Fruit fly (Drosophila melanogaster) whole organism, embryonic: ENCODE results near the gene Ugt316A1.

Experiments used
- Abd-B ChIP-seq: fragments of 200-800 bp; sonication (Bioruptor generic); optimal IDR thresholded peaks from 2 replicates; lab custom pipeline; 2018; ENCODE audit warnings: missing biosample characterization, mild to moderate bottlenecking, missing genetic modification characterization, moderate library complexity
- CG10147 ChIP-seq: fragments of 200-800 bp; sonication (Bioruptor generic); optimal IDR thresholded peaks from 2 replicates; lab custom pipeline; 2019; ENCODE audit warnings: missing biosample characterization, mild to moderate bottlenecking, missing genetic modification characterization, moderate library complexity
- CG10543 ChIP-seq: fragments of 200-800 bp; sonication (Bioruptor generic); optimal IDR thresholded peaks from 3 replicates; lab custom pipeline; 2017; ENCODE audit warnings: missing biosample characterization, mild to moderate bottlenecking, missing genetic modification characterization, moderate library complexity
- CG10654 ChIP-seq: fragments of 200-800 bp; sonication (Bioruptor generic); optimal IDR thresholded peaks from 2 replicates; lab custom pipeline; 2016; ENCODE audit warnings: missing biosample characterization, missing genetic modification characterization
- CG10979 ChIP-seq: fragments of 200-800 bp; sonication (Bioruptor generic); optimal IDR thresholded peaks from 2 replicates; lab custom pipeline; 2018; ENCODE audit warnings: missing biosample characterization, mild to moderate bottlenecking, missing genetic modification characterization, moderate library complexity
- CG11398 ChIP-seq: fragments of 200-800 bp; sonication (Bioruptor generic); optimal IDR thresholded peaks from 2 replicates; lab custom pipeline; 2016; ENCODE audit warnings: missing biosample characterization, missing genetic modification characterization
- CG12104 ChIP-seq: fragments of 200-800 bp; sonication (Bioruptor generic); optimal IDR thresholded peaks from 3 replicates; lab custom pipeline; 2016; ENCODE audit warnings: missing biosample characterization, missing genetic modification characterization
- CG12236 ChIP-seq: fragments of 200-800 bp; sonication (Bioruptor generic); optimal IDR thresholded peaks from 2 replicates; lab custom pipeline; 2016; ENCODE audit warnings: missing biosample characterization, missing genetic modification characterization
- CG13296 ChIP-seq: fragments of 200-800 bp; sonication (Bioruptor generic); optimal IDR thresholded peaks from 3 replicates; lab custom pipeline; 2018; ENCODE audit warnings: missing biosample characterization, mild to moderate bottlenecking, missing genetic modification characterization
- CG13424 ChIP-seq: fragments of 200-800 bp; sonication (Bioruptor generic); optimal IDR thresholded peaks from 2 replicates; lab custom pipeline; 2019; ENCODE audit warnings: missing biosample characterization, mild to moderate bottlenecking, missing genetic modification characterization, moderate library complexity
- CG15073 ChIP-seq: fragments of 200-800 bp; sonication (Bioruptor generic); optimal IDR thresholded peaks from 2 replicates; lab custom pipeline; 2016; ENCODE audit warnings: missing biosample characterization, missing genetic modification characterization
- CG15269 ChIP-seq: fragments of 200-800 bp; sonication (Bioruptor generic); optimal IDR thresholded peaks from 2 replicates; lab custom pipeline; 2018; ENCODE audit warnings: missing biosample characterization, mild to moderate bottlenecking, missing genetic modification characterization, moderate library complexity
- CG15479 ChIP-seq: fragments of 200-800 bp; sonication (Bioruptor generic); optimal IDR thresholded peaks from 3 replicates; lab custom pipeline; 2019; ENCODE audit warnings: missing biosample characterization, mild to moderate bottlenecking, missing genetic modification characterization, moderate library complexity
- CG16863 ChIP-seq: fragments of 200-800 bp; sonication (Bioruptor generic); optimal IDR thresholded peaks from 3 replicates; lab custom pipeline; 2016; ENCODE audit warnings: missing biosample characterization, missing genetic modification characterization
- CG17912 ChIP-seq: fragments of 200-800 bp; sonication (Bioruptor generic); optimal IDR thresholded peaks from 2 replicates; lab custom pipeline; 2018; ENCODE audit warnings: missing biosample characterization, mild to moderate bottlenecking, missing genetic modification characterization
- CG2889 ChIP-seq: fragments of 200-800 bp; sonication (Bioruptor generic); IDR thresholded peaks from 3 replicates; pipeline ENCODE4 v1.3.6; 2022; ENCODE audit warnings: missing biosample characterization, missing genetic modification characterization
- CG31365 ChIP-seq: fragments of 200-800 bp; sonication (Bioruptor generic); optimal IDR thresholded peaks from 2 replicates; lab custom pipeline; 2018; ENCODE audit warnings: missing biosample characterization, mild to moderate bottlenecking, missing genetic modification characterization
- CG31388 ChIP-seq: fragments of 200-800 bp; sonication (Bioruptor generic); optimal IDR thresholded peaks from 2 replicates; lab custom pipeline; 2016; ENCODE audit warnings: missing biosample characterization, missing genetic modification characterization
- CG32532 ChIP-seq: fragments of 200-800 bp; sonication (Bioruptor generic); IDR thresholded peaks from 2 replicates; pipeline ENCODE4 v1.3.6; 2022; ENCODE audit warnings: missing biosample characterization, missing genetic modification characterization
- CG7745 ChIP-seq: fragments of 200-800 bp; sonication (Bioruptor generic); optimal IDR thresholded peaks from 2 replicates; lab custom pipeline; 2018; ENCODE audit warnings: missing biosample characterization, mild to moderate bottlenecking, missing genetic modification characterization, moderate library complexity
- CG8478 ChIP-seq: fragments of >200 bp; optimal IDR thresholded peaks from 2 replicates; lab custom pipeline; 2018
- Camta ChIP-seq: fragments of 200-800 bp; sonication (Bioruptor generic); optimal IDR thresholded peaks from 2 replicates; lab custom pipeline; 2016; ENCODE audit warnings: missing biosample characterization, missing genetic modification characterization
- Dbx ChIP-seq: fragments of 200-800 bp; sonication (Bioruptor generic); IDR thresholded peaks from 3 replicates; pipeline ENCODE4 v1.3.6; 2022; ENCODE audit warnings: missing biosample characterization, missing genetic modification characterization
- Gsc ChIP-seq: fragments of 200-800 bp; sonication (Bioruptor generic); IDR thresholded peaks from 2 replicates; pipeline ENCODE4 v1.3.6; 2022; ENCODE audit warnings: missing biosample characterization, missing genetic modification characterization
- Hmr ChIP-seq: fragments of 200-800 bp; sonication (Bioruptor generic); optimal IDR thresholded peaks from 3 replicates; lab custom pipeline; 2017; ENCODE audit warnings: mild to moderate bottlenecking, missing biosample characterization, missing genetic modification reagents, missing genetic modification characterization
- Max ChIP-seq: fragments of 200-800 bp; sonication (Bioruptor generic); optimal IDR thresholded peaks from 2 replicates; lab custom pipeline; 2016; ENCODE audit warnings: missing biosample characterization, mild to moderate bottlenecking, missing genetic modification characterization
- NfI ChIP-seq: fragments of 200-800 bp; sonication (Bioruptor generic); optimal IDR thresholded peaks from 3 replicates; lab custom pipeline; 2018; ENCODE audit warnings: missing biosample characterization, mild to moderate bottlenecking, missing genetic modification characterization, moderate library complexity
- Oaz ChIP-seq: fragments of 200-800 bp; sonication (Bioruptor generic); IDR thresholded peaks from 2 replicates; pipeline ENCODE4 v1.3.6; 2022; ENCODE audit warnings: missing biosample characterization, missing genetic modification characterization
- PHDP ChIP-seq: fragments of 200-800 bp; sonication (Bioruptor generic); optimal IDR thresholded peaks from 3 replicates; lab custom pipeline; 2018; ENCODE audit warnings: missing biosample characterization, mild to moderate bottlenecking, missing genetic modification characterization, moderate library complexity
- Poxn ChIP-seq: fragments of 200-800 bp; sonication (Bioruptor generic); IDR thresholded peaks from 2 replicates; pipeline ENCODE4 v1.3.6; 2022; ENCODE audit warnings: missing biosample characterization, missing genetic modification characterization
- Sry-β ChIP-seq: fragments of 200-800 bp; sonication (Bioruptor generic); optimal IDR thresholded peaks from 2 replicates; lab custom pipeline; 2018; ENCODE audit warnings: missing biosample characterization, mild to moderate bottlenecking, missing genetic modification characterization, moderate library complexity
- Stat92E ChIP-seq, 3 experiments: fragments of >200 bp in 2 of 3; fragments of 200-800 bp in 1 of 3; sonication (Bioruptor generic) in 1 of 3; optimal IDR thresholded peaks; 2 replicates each; lab custom pipeline; 2017 to 2019; ENCODE audit warnings: missing biosample characterization in 3 of 3, missing genetic modification characterization in 3 of 3, mild to moderate bottlenecking in 1 of 3, moderate library complexity in 1 of 3
- ap ChIP-seq: fragments of 200-800 bp; sonication (Bioruptor generic); IDR thresholded peaks from 2 replicates; pipeline ENCODE4 v1.3.6; 2022; ENCODE audit warnings: missing biosample characterization, missing genetic modification characterization
- bsh ChIP-seq, 2 experiments: fragments of 200-800 bp; sonication (Bioruptor generic); optimal IDR thresholded peaks; 2 replicates each; lab custom pipeline; 2017 to 2018; ENCODE audit warnings: mild to moderate bottlenecking in 2 of 2, missing biosample characterization in 2 of 2, missing genetic modification characterization in 2 of 2, moderate library complexity in 1 of 2
- cad ChIP-seq: fragments of >200 bp; optimal IDR thresholded peaks from 2 replicates; lab custom pipeline; 2017; ENCODE audit warnings: missing biosample characterization, missing genetic modification characterization
- fd3F ChIP-seq: fragments of 200-800 bp; sonication (Bioruptor generic); optimal IDR thresholded peaks from 2 replicates; lab custom pipeline; 2018; ENCODE audit warnings: missing biosample characterization, mild to moderate bottlenecking, missing genetic modification characterization, moderate library complexity
- ftz-f1 ChIP-seq: fragments of 200-800 bp; sonication (Bioruptor generic); optimal IDR thresholded peaks from 2 replicates; lab custom pipeline; 2016; ENCODE audit warnings: missing biosample characterization, missing genetic modification characterization
- gcm ChIP-seq: fragments of 200-800 bp; sonication (Bioruptor generic); optimal IDR thresholded peaks from 2 replicates; lab custom pipeline; 2019; ENCODE audit warnings: missing biosample characterization, mild to moderate bottlenecking, missing genetic modification characterization, moderate library complexity
- insv ChIP-seq, 2 experiments: fragments of 200-800 bp; sonication (Bioruptor generic); optimal IDR thresholded peaks; 3 replicates each; lab custom pipeline; 2016 to 2018; ENCODE audit warnings: missing biosample characterization in 2 of 2, missing genetic modification characterization in 2 of 2
- kni ChIP-seq: fragments of 200-800 bp; sonication (Bioruptor generic); optimal IDR thresholded peaks from 3 replicates; lab custom pipeline; 2017; ENCODE audit warnings: mild to moderate bottlenecking, missing biosample characterization, missing genetic modification reagents, missing genetic modification characterization
- knrl ChIP-seq: fragments of 200-800 bp; sonication (Bioruptor generic); IDR thresholded peaks from 3 replicates; pipeline ENCODE4 v1.3.6; 2022; ENCODE audit warnings: missing biosample characterization, missing genetic modification characterization; ENCODE audit not compliant: partially characterized antibody
- onecut ChIP-seq: fragments of 200-800 bp; sonication (Bioruptor generic); IDR thresholded peaks from 2 replicates; pipeline ENCODE4 v1.3.6; 2022; ENCODE audit warnings: missing biosample characterization, missing genetic modification characterization
- ranshi ChIP-seq: fragments of 200-800 bp; sonication (Bioruptor generic); IDR thresholded peaks from 2 replicates; pipeline ENCODE4 v1.3.6; 2022; ENCODE audit warnings: missing biosample characterization, missing genetic modification characterization
- run ChIP-seq: fragments of 200-800 bp; sonication (Bioruptor generic); optimal IDR thresholded peaks from 3 replicates; lab custom pipeline; 2018; ENCODE audit warnings: missing biosample characterization, mild to moderate bottlenecking, missing genetic modification characterization
- shn ChIP-seq: fragments of 200-800 bp; sonication (Bioruptor generic); optimal IDR thresholded peaks from 3 replicates; lab custom pipeline; 2016; ENCODE audit warnings: missing biosample characterization, missing genetic modification characterization
- stc ChIP-seq: fragments of 200-800 bp; sonication (Bioruptor generic); IDR thresholded peaks from 2 replicates; pipeline ENCODE4 v1.3.6; 2022; ENCODE audit warnings: missing biosample characterization, missing genetic modification characterization
- tx ChIP-seq: fragments of 200-800 bp; sonication (Bioruptor generic); optimal IDR thresholded peaks from 2 replicates; lab custom pipeline; 2016; ENCODE audit warnings: missing biosample characterization, missing genetic modification characterization
- zen2 ChIP-seq: fragments of 200-800 bp; sonication (Bioruptor generic); IDR thresholded peaks from 3 replicates; pipeline ENCODE4 v1.3.6; 2022; ENCODE audit warnings: missing biosample characterization, missing genetic modification characterization; ENCODE audit not compliant: partially characterized antibody

The Ugt316A1 gene

DNA sequence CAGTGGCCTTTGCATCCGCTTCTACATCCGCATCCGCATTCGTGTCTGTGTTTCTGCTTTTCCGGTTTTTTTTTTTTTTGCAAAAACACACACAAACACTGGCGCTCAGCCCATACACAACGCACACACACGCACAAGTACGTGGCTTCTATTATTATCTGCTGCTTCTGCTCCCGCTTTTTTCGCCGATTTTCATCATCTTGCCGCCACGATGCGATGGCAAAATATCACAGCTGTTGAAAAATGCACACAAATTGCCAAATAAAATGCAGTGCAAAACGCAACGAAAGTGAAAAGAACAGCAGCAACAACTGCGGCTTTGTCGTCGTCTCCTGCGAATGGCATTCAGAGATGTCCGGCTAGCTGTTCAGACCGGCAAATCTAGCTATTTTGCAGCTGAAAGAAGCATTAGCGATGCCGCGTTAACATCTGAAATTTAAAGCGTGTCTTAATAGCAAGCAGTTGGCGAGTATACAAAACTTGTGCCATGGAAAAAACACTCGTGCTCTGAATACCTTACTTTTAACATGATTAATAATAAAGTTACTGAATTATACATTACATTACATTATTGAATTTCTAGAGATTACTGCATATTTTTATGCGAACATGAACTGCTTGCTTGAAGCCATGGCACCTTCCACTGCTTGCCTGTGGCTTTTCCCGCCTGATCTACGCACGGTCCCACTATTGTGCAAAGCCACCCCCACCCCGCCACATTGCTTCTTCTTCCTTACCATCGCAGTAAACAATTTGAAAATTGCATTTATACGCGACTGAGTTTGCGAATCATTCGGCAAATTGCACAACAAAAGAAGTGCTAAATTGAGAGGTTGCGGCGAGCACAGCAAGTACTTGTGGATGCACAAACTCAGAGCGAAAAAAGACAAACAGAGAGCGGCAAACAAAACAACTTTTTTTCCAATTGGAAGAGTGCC, at the start of gene Ugt316A1, which contains the start of gene Sfxn2:
Gene Ugt316A1 (minus strand): TSS at position 345 of the 938 bp plus-strand sequence.
Gene Sfxn2 (plus strand): TSS at position 694 of the 938 bp plus-strand sequence.
- TF ChIP-seq Gsc (GFP tag; lab: Robert Waterston, UW), result no peak
- no peak for TF ChIP-seq run (tag; lab: Kevin White, UChicago)
- peak; percentile 8 for TF ChIP-seq PHDP (tag; lab: Kevin White, UChicago)
- no peak for TF ChIP-seq zen2 (GFP tag; lab: Robert Waterston, UW)
- TF ChIP-seq CG13296, result no peak
- no peak for TF ChIP-seq kni (GFP tag; lab: Kevin White, UChicago)
- TF ChIP-seq CG11398 (GFP tag; lab: Kevin White, UChicago), result no peak
- no peak for TF ChIP-seq shn (GFP tag; lab: Kevin White, UChicago)
- no peak for TF ChIP-seq cad
- TF ChIP-seq Max (GFP tag; lab: Kevin White, UChicago), result peak; percentile 68
- TF ChIP-seq CG10979, result peak; percentile 48
- no peak for TF ChIP-seq tx (GFP tag; lab: Kevin White, UChicago)
- TF ChIP-seq NfI (GFP tag; lab: Kevin White, UChicago), result peak; percentile 30
- TF ChIP-seq CG2889 (GFP tag; lab: Robert Waterston, UW), result no peak
- TF ChIP-seq CG13424 (tag; lab: Kevin White, UChicago), result peak; percentile 54
- peak; percentile 72 for TF ChIP-seq Hmr (GFP tag; lab: Kevin White, UChicago)
- peak; percentile 43 to 88 for TF ChIP-seq insv (GFP tag; optimal IDR thresholded peaks at IDR 0.05; lab: Kevin White, UChicago)
- peak; percentile 98 for TF ChIP-seq CG31365 (tag; lab: Kevin White, UChicago)
- TF ChIP-seq CG31388 (GFP tag; lab: Kevin White, UChicago), result no peak
- no peak for TF ChIP-seq onecut (GFP tag; lab: Robert Waterston, UW)
- no peak for TF ChIP-seq Poxn (GFP tag; lab: Robert Waterston, UW)
- no peak for TF ChIP-seq CG16863 (GFP tag; lab: Kevin White, UChicago)
- TF ChIP-seq gcm (GFP tag; lab: Kevin White, UChicago), result peak; percentile 16
- TF ChIP-seq knrl, result peak; percentile 70; the same call in 1 of the 3 replicates
- TF ChIP-seq CG10147 (GFP tag; lab: Kevin White, UChicago), result peak; percentile 39
- no peak for TF ChIP-seq ap
- TF ChIP-seq Abd-B (GFP tag; lab: Kevin White, UChicago), result peak; percentile 72
- peak; percentile 31; the same call in 1 of the 3 replicates for TF ChIP-seq Dbx (GFP tag; lab: Robert Waterston, UW)
- TF ChIP-seq ftz-f1 (GFP tag; lab: Kevin White, UChicago), result no peak
- TF ChIP-seq CG15073 (GFP tag; lab: Kevin White, UChicago), result no peak
- peak; percentile 9 for TF ChIP-seq Camta (GFP tag; lab: Kevin White, UChicago)
- peak; percentile 100 for TF ChIP-seq Sry-β
- TF ChIP-seq CG8478, result peak; percentile 94
- no peak for TF ChIP-seq stc (GFP tag; lab: Robert Waterston, UW)
- TF ChIP-seq CG10654 (GFP tag; lab: Kevin White, UChicago), result peak; percentile 19
- TF ChIP-seq Oaz (GFP tag; lab: Robert Waterston, UW), result no peak
- no peak for TF ChIP-seq CG7745 (tag; lab: Kevin White, UChicago)
- TF ChIP-seq Stat92E (GFP tag; optimal IDR thresholded peaks at IDR 0.05; lab: Kevin White, UChicago), result peak in 1 of 3 experiments; percentile 56
- 0 out of 2 replicates have a peak, but pooled peaks have one; percentile 43 for TF ChIP-seq ranshi (GFP tag; lab: Robert Waterston, UW)
- TF ChIP-seq CG32532 (GFP tag; lab: Robert Waterston, UW), result no peak
- TF ChIP-seq CG17912 (GFP tag; lab: Kevin White, UChicago), result no peak
- no peak for TF ChIP-seq CG12236
- TF ChIP-seq CG10543, result no peak
- peak; percentile 10 for TF ChIP-seq fd3F (GFP tag; lab: Kevin White, UChicago)
- TF ChIP-seq bsh (GFP tag; optimal IDR thresholded peaks at IDR 0.05; lab: Kevin White, UChicago), result peak; percentile 26 to 45
- TF ChIP-seq CG12104 (GFP tag; lab: Kevin White, UChicago), result no peak
- TF ChIP-seq CG15269 (tag; lab: Kevin White, UChicago), result peak; percentile 2
- peak; percentile 93 for TF ChIP-seq CG15479 (GFP tag; lab: Kevin White, UChicago)
